Fruit fly (Drosophila melanogaster) whole organism, embryonic: ENCODE results near the gene Arp3.

Source experiments
- CG7839 ChIP-seq: fragments of 200-800 bp; sonication (Bioruptor generic); optimal IDR thresholded peaks from 3 replicates; lab custom pipeline; 2018; ENCODE audit warnings: missing biosample characterization, mild to moderate bottlenecking, missing genetic modification characterization, moderate library complexity
- CG9797 ChIP-seq: fragments of 200-800 bp; sonication (Bioruptor generic); optimal IDR thresholded peaks from 3 replicates; lab custom pipeline; 2018; ENCODE audit warnings: missing biosample characterization, mild to moderate bottlenecking, missing genetic modification characterization
- E2f1 ChIP-seq: fragments of 200-800 bp; sonication (Bioruptor generic); IDR thresholded peaks from 2 replicates; pipeline ENCODE4 v1.3.6; 2022; ENCODE audit warnings: missing biosample characterization, missing genetic modification characterization
- Fer1 ChIP-seq: fragments of 200-800 bp; sonication (Bioruptor generic); optimal IDR thresholded peaks from 2 replicates; lab custom pipeline; 2017; ENCODE audit warnings: missing biosample characterization, mild to moderate bottlenecking, missing genetic modification characterization
- insv ChIP-seq, 2 experiments: fragments of 200-800 bp; sonication (Bioruptor generic); optimal IDR thresholded peaks; 3 replicates each; lab custom pipeline; 2016 to 2018; ENCODE audit warnings: missing biosample characterization in 2 of 2, missing genetic modification characterization in 2 of 2
- trem ChIP-seq: fragments of 200-800 bp; optimal IDR thresholded peaks from 3 replicates; lab custom pipeline; 2019; ENCODE audit warnings: missing biosample characterization, mild to moderate bottlenecking, missing genetic modification characterization, moderate library complexity
- unpg ChIP-seq: fragments of 200-800 bp; sonication (Bioruptor generic); optimal IDR thresholded peaks from 3 replicates; lab custom pipeline; 2018; ENCODE audit warnings: missing biosample characterization, mild to moderate bottlenecking, missing genetic modification characterization, moderate library complexity

dm6 chr3L:8073370-8073769 is 42.3 kb downstream of the Arp3 start:
- TF ChIP-seq E2f1 (GFP tag; lab: Robert Waterston, UW) (no peak), Fer1 (GFP tag; lab: Kevin White, UChicago) (no peak), CG9797 (no peak), unpg (no peak), CG7839 (tag; lab: Kevin White, UChicago) (no peak), insv (GFP tag; optimal IDR thresholded peaks at IDR 0.05; lab: Kevin White, UChicago) (no peak), trem (tag; lab: Kevin White, UChicago) (no peak)
